Fruit fly (Drosophila melanogaster): ENCODE results near the gene CrebA.

CrebA gene

dm6 chr3L:15592536-15593260 lies 57.5 kb downstream of the CrebA start (continued):
- TF ChIP-seq al (GFP tag; IDR thresholded peaks at IDR 0.05) (peak; percentile 33; the same call in 1 of the 2 replicates), bsh (GFP tag; optimal IDR thresholded peaks at IDR 0.05) (peak in 1 of 2 experiments; percentile 53), CG12155 (GFP tag; optimal IDR thresholded peaks at IDR 0.05) (no peak), Doc3 (GFP tag; IDR thresholded peaks at IDR 0.05; ENCODE audit: partially characterized antibody) (no peak), CG7786 (GFP tag; optimal IDR thresholded peaks at IDR 0.05) (no peak), fru (optimal IDR thresholded peaks at IDR 0.05) (no peak), crol (GFP tag; IDR thresholded peaks at IDR 0.05) (no peak), CG6765 (GFP tag; optimal IDR thresholded peaks at IDR 0.05) (peak; percentile 39), NC2β (GFP tag; optimal IDR thresholded peaks at IDR 0.05) (no peak), Hr39 (optimal IDR thresholded peaks at IDR 0.05) (no peak), Drgx (GFP tag; IDR thresholded peaks at IDR 0.05) (peak; percentile 56), bbx (GFP tag; IDR thresholded peaks at IDR 0.05; ENCODE audit: partially characterized antibody) (no peak), nerfin-1 (tag; optimal IDR thresholded peaks at IDR 0.05) (peak; percentile 24), CG18476 (GFP tag; optimal IDR thresholded peaks at IDR 0.05) (no peak), CG2199 (GFP tag; IDR thresholded peaks at IDR 0.05) (no peak), fd3F (GFP tag; optimal IDR thresholded peaks at IDR 0.05) (peak; percentile 60), ftz-f1 (GFP tag; optimal IDR thresholded peaks at IDR 0.05) (no peak), CG3838 (GFP tag; optimal IDR thresholded peaks at IDR 0.05) (no peak), CG13894 (tag; optimal IDR thresholded peaks at IDR 0.05) (no peak), CG15601 (tag; optimal IDR thresholded peaks at IDR 0.05) (peak; percentile 28), chif (GFP tag; optimal IDR thresholded peaks at IDR 0.05) (no peak), abd-A (tag; optimal IDR thresholded peaks at IDR 0.05) (no peak), tap (tag; optimal IDR thresholded peaks at IDR 0.05) (peak; percentile 64), z (GFP tag; IDR thresholded peaks at IDR 0.05) (no peak), exex (tag; optimal IDR thresholded peaks at IDR 0.05) (peak; percentile 7), Med (GFP tag) (peak; percentile 84), ato (GFP tag; IDR thresholded peaks at IDR 0.05; ENCODE audit: partially characterized antibody) (no peak), MBD-R2 (GFP tag; IDR thresholded peaks at IDR 0.05) (0 out of 2 replicates have a peak, but pooled peaks have one; percentile 13), CG14441 (GFP tag; IDR thresholded peaks at IDR 0.05) (peak; percentile 42; the same call in 1 of the 2 replicates), pan (optimal IDR thresholded peaks at IDR 0.05) (no peak), pan (GFP tag; optimal IDR thresholded peaks at IDR 0.05 in 1 of 2, IDR thresholded peaks at IDR 0.05 in 1 of 2) (peak in 1 of 2 experiments; percentile 72), CG2875 (GFP tag; optimal IDR thresholded peaks at IDR 0.05) (no peak), ranshi (GFP tag; IDR thresholded peaks at IDR 0.05) (peak; percentile 56), Dek (tag; optimal IDR thresholded peaks at IDR 0.05) (peak; percentile 23), kay (GFP tag; optimal IDR thresholded peaks at IDR 0.05) (no peak), CG1233 (GFP tag; optimal IDR thresholded peaks at IDR 0.05) (peak; percentile 15), chn (GFP tag; optimal IDR thresholded peaks at IDR 0.05) (no peak), Fer2 (tag; optimal IDR thresholded peaks at IDR 0.05) (peak; percentile 9), Atf6 (GFP tag; IDR thresholded peaks at IDR 0.05) (no peak), CTCF (GFP tag; optimal IDR thresholded peaks at IDR 0.05) (no peak), nmo (GFP tag; optimal IDR thresholded peaks at IDR 0.05) (peak; percentile 73), sens (GFP tag) (peak; percentile 71), CG16863 (GFP tag; optimal IDR thresholded peaks at IDR 0.05) (peak; percentile 1), pho (GFP tag; optimal IDR thresholded peaks at IDR 0.05) (no peak), eyg (GFP tag; optimal IDR thresholded peaks at IDR 0.05) (no peak), CG11695 (GFP tag; IDR thresholded peaks at IDR 0.05) (peak; percentile 78), CG10654 (GFP tag; optimal IDR thresholded peaks at IDR 0.05) (no peak), Hr51 (GFP tag; optimal IDR thresholded peaks at IDR 0.05) (peak in 1 of 2 experiments; percentile 85), nau (GFP tag; optimal IDR thresholded peaks at IDR 0.05) (no peak), gcm (GFP tag; optimal IDR thresholded peaks at IDR 0.05) (peak; percentile 60), Stat92E (GFP tag; optimal IDR thresholded peaks at IDR 0.05) (no peak)

Measured in whole organism, embryonic.